Worm (Caenorhabditis elegans) whole organism, L2 larva: ENCODE results near the gene rbd-1.
"Not testable (repeated sequence)": the region's sequence is repeated elsewhere in the genome, so short reads cannot be mapped to it uniquely, and the experiment has no call there.

Experiments used
- C34F6.9 ChIP-seq: fragments of 150-350 bp; optimal IDR thresholded peaks from 2 replicates; lab custom pipeline; 2014; ENCODE audit warnings: missing biosample characterization, missing genetic modification characterization
- R02D3.7 ChIP-seq: fragments of 150-350 bp; optimal IDR thresholded peaks from 2 replicates; lab custom pipeline; 2014; ENCODE audit warnings: missing biosample characterization, missing genetic modification characterization
- ZK546.5 ChIP-seq: sonication (generic microtip); optimal IDR thresholded peaks from 2 replicates; lab custom pipeline; 2017; ENCODE audit warnings: missing biosample characterization, missing genetic modification characterization
- alr-1 ChIP-seq: fragments of 150-350 bp; optimal IDR thresholded peaks from 2 replicates; lab custom pipeline; 2014; ENCODE audit warnings: missing biosample characterization, missing genetic modification characterization
- ama-1 ChIP-seq: fragments of 150-350 bp; optimal IDR thresholded peaks from 2 replicates; lab custom pipeline; 2018; ENCODE audit warnings: inconsistent platforms
- blmp-1 ChIP-seq: sonication (generic microtip); optimal IDR thresholded peaks from 2 replicates; lab custom pipeline; 2017; ENCODE audit warnings: missing genetic modification characterization, mild to moderate bottlenecking, missing compliant biosample characterization, antibody characterized with exemption, moderate library complexity; ENCODE audit not compliant: insufficient read depth
- ceh-16 ChIP-seq: fragments of 150-350 bp; optimal IDR thresholded peaks from 2 replicates; lab custom pipeline; 2014; ENCODE audit warnings: missing biosample characterization, missing genetic modification characterization
- ceh-82 ChIP-seq: fragments of 150-350 bp; optimal IDR thresholded peaks from 2 replicates; lab custom pipeline; 2014; ENCODE audit warnings: missing biosample characterization, missing genetic modification characterization
- crh-2 ChIP-seq: sonication (generic microtip); optimal IDR thresholded peaks from 2 replicates; lab custom pipeline; 2017; ENCODE audit warnings: missing biosample characterization, missing genetic modification characterization
- dmd-4 ChIP-seq: sonication (generic microtip); optimal IDR thresholded peaks from 2 replicates; lab custom pipeline; 2017; ENCODE audit warnings: missing biosample characterization, missing genetic modification characterization
- egl-27 ChIP-seq: sonication (generic microtip); optimal IDR thresholded peaks from 3 replicates; lab custom pipeline; 2017; ENCODE audit warnings: missing biosample characterization, missing genetic modification reagents, missing genetic modification characterization
- elt-1 ChIP-seq: fragments of 150-350 bp; optimal IDR thresholded peaks from 2 replicates; lab custom pipeline; 2014; ENCODE audit warnings: missing biosample characterization, missing genetic modification characterization
- elt-3 ChIP-seq: sonication (generic microtip); optimal IDR thresholded peaks from 2 replicates; lab custom pipeline; 2017; ENCODE audit warnings: missing biosample characterization, missing genetic modification characterization
- fos-1 ChIP-seq: fragments of 150-350 bp; optimal IDR thresholded peaks from 2 replicates; lab custom pipeline; 2014; ENCODE audit warnings: missing biosample characterization, missing genetic modification characterization
- gmeb-1 ChIP-seq: fragments of 150-350 bp; optimal IDR thresholded peaks from 2 replicates; lab custom pipeline; 2014; ENCODE audit warnings: missing biosample characterization, missing genetic modification characterization
- lsy-2 ChIP-seq, 2 experiments: fragments of 150-350 bp in 1 of 2; sonication (generic microtip) in 1 of 2; optimal IDR thresholded peaks; 2 replicates each; lab custom pipeline; 2014 to 2017; ENCODE audit warnings: missing biosample characterization in 2 of 2, missing genetic modification characterization in 2 of 2
- mab-5 ChIP-seq: fragments of 150-350 bp; optimal IDR thresholded peaks from 2 replicates; lab custom pipeline; 2014; ENCODE audit warnings: missing biosample characterization, missing genetic modification characterization
- mbf-1 ChIP-seq: sonication (generic microtip); optimal IDR thresholded peaks from 2 replicates; lab custom pipeline; 2017; ENCODE audit warnings: missing biosample characterization, missing genetic modification characterization
- nhr-10 ChIP-seq: sonication (generic microtip); optimal IDR thresholded peaks from 2 replicates; lab custom pipeline; 2017; ENCODE audit warnings: missing biosample characterization, missing genetic modification characterization
- nhr-11 ChIP-seq: fragments of 150-350 bp; optimal IDR thresholded peaks from 2 replicates; lab custom pipeline; 2014; ENCODE audit warnings: missing biosample characterization, missing genetic modification characterization
- nhr-12 ChIP-seq: fragments of 150-350 bp; optimal IDR thresholded peaks from 2 replicates; lab custom pipeline; 2014; ENCODE audit warnings: missing biosample characterization, missing genetic modification characterization
- nhr-129 ChIP-seq: fragments of 150-350 bp; optimal IDR thresholded peaks from 2 replicates; lab custom pipeline; 2014; ENCODE audit warnings: missing biosample characterization, missing genetic modification characterization
- nhr-21 ChIP-seq: fragments of 150-350 bp; optimal IDR thresholded peaks from 2 replicates; lab custom pipeline; 2014; ENCODE audit warnings: missing biosample characterization, missing genetic modification characterization
- nhr-23 ChIP-seq: fragments of 150-350 bp; optimal IDR thresholded peaks from 2 replicates; lab custom pipeline; 2014; ENCODE audit warnings: missing biosample characterization, missing genetic modification reagents, missing genetic modification characterization
- nhr-6 ChIP-seq: fragments of 150-350 bp; optimal IDR thresholded peaks from 2 replicates; lab custom pipeline; 2014; ENCODE audit warnings: missing biosample characterization, missing genetic modification characterization
- sem-4 ChIP-seq: fragments of 150-350 bp; optimal IDR thresholded peaks from 2 replicates; lab custom pipeline; 2014; ENCODE audit warnings: missing biosample characterization, missing genetic modification reagents, missing genetic modification characterization
- skn-1 ChIP-seq: sonication (generic microtip); optimal IDR thresholded peaks from 2 replicates; lab custom pipeline; 2017; ENCODE audit warnings: missing biosample characterization, missing genetic modification characterization
- sma-3 ChIP-seq: sonication (generic microtip); optimal IDR thresholded peaks from 2 replicates; lab custom pipeline; 2016; ENCODE audit warnings: missing genetic modification reagents, missing genetic modification characterization, missing compliant biosample characterization
- sma-9 ChIP-seq, 2 experiments: fragments of 150-350 bp in 1 of 2; sonication (generic microtip) in 1 of 2; optimal IDR thresholded peaks; 2 replicates each; lab custom pipeline; 2014 to 2016; ENCODE audit warnings: missing genetic modification characterization in 2 of 2, mild to moderate bottlenecking in 1 of 2, missing biosample characterization in 1 of 2, missing compliant biosample characterization in 1 of 2, missing genetic modification reagents in 1 of 2, moderate library complexity in 1 of 2
- unc-39 ChIP-seq: fragments of 150-350 bp; optimal IDR thresholded peaks from 2 replicates; lab custom pipeline; 2014; ENCODE audit warnings: missing biosample characterization, missing genetic modification characterization
- unc-55 ChIP-seq: fragments of 150-350 bp; sonication (generic microtip); optimal IDR thresholded peaks from 3 replicates; lab custom pipeline; 2014; ENCODE audit warnings: missing biosample characterization, missing genetic modification reagents, missing genetic modification characterization
- ztf-1 ChIP-seq: fragments of 200-800 bp; sonication (Bioruptor generic); conservative IDR thresholded peaks from 2 replicates; pipeline ENCODE4 v1.3.6; 2022; ENCODE audit warnings: missing genetic modification characterization, missing compliant biosample characterization
- ztf-4 ChIP-seq: fragments of 150-350 bp; optimal IDR thresholded peaks from 2 replicates; lab custom pipeline; 2014; ENCODE audit warnings: missing biosample characterization, missing genetic modification characterization

Gene rbd-1

ce11 chrIV:12677137-12677536 is 47.6 kb upstream of the rbd-1 start, which contains the start of gene T23B5.6:
Gene T23B5.6, minus strand, starts transcription at chrIV:12677237.
- TF ChIP-seq unc-39 (tag; lab: Kevin White, UChicago); ztf-4 (tag; lab: Kevin White, UChicago); elt-1: not testable (repeated sequence)
- TF ChIP-seq, all 48 proteins: peak for 0; not testable (repeated sequence) for 48

DNA sequence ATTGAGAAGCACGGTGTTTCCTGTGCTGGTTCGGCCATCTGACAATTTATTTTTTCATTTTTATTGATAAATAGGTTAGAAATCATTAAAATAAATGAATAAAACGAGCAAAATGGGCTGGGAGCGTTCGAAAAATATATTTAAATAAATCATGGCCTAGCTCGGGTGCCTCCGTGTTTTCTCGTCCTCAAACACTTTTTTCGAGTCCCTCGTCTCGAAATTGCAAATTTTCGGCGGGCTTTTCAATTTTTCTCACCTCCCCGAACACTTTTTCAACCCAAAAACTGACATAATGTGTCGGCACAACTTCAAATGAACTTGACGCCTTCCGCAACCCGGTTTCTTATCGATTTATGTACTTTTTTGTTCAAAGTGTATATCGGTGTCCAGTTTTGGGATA is 40.4 kb upstream of the rbd-1 start, which contains the start of gene prmt-9:
prmt-9 (minus strand) TSS at position 38 of the 400 bp plus-strand sequence.
- TF ChIP-seq lsy-2 (tag; optimal IDR thresholded peaks at IDR 0.05; lab: Kevin White, UChicago) (peak in 1 of 2 experiments; percentile 5), blmp-1 (tag; lab: Kevin White, UChicago) (no peak), unc-39 (tag; lab: Kevin White, UChicago) (no peak), alr-1 (tag; lab: Kevin White, UChicago) (no peak), C34F6.9 (tag; lab: Kevin White, UChicago) (peak; percentile 9), mab-5 (no peak), gmeb-1 (tag; lab: Kevin White, UChicago) (peak; percentile 27), unc-55 (GFP tag; lab: Kevin White, UChicago) (peak; percentile 19)

DNA sequence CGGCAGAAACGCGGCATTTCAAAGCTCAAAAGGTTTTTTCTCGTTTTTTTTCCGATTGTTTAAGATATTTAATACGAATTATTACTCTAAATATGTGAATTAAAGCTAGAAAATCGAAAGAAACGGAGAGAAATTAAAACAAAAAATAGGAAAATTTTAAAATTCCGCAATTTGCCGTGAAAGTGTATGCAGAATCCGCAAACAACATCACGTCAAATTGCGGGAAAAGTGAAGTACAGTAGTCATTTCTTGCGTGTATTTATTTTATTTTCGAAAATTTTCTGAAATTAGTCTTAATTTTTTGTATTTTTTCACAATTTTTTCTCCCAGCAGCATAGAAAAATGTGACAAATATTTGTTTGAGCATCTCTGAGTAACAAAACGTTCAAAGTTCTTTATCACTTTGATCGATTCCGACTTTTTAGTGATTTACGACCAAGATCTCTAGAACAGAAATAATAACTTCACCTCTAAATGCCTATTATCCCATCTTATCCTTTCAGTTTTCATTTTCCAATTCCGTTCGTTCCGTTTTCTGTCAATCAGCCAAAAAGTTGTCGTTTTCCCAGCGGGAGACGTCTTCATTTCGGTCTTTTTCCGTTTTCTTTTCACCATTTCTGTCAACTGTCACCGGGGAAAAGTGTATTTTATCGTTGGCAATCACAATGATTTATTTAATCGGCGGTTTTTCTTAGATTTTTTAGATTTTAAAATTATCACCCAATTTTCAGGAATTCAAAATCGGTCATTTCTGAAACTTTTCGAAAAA is 39.8 kb upstream of the rbd-1 start:
- no peak for TF ChIP-seq nhr-6 (tag; lab: Kevin White, UChicago)
- no peak for TF ChIP-seq nhr-21
- TF ChIP-seq mab-5, result no peak
- no peak for TF ChIP-seq nhr-11 (tag; lab: Kevin White, UChicago)
- no peak for TF ChIP-seq crh-2
- TF ChIP-seq ztf-4 (tag; lab: Kevin White, UChicago), result no peak
- TF ChIP-seq alr-1 (tag; lab: Kevin White, UChicago), result no peak
- TF ChIP-seq sma-9 (GFP tag; optimal IDR thresholded peaks at IDR 0.05; lab: Kevin White, UChicago), result no peak
- no peak for TF ChIP-seq sma-9 (tag; optimal IDR thresholded peaks at IDR 0.05; lab: Kevin White, UChicago)
- no peak for TF ChIP-seq nhr-23
- TF ChIP-seq egl-27 (tag; lab: Kevin White, UChicago), result no peak
- TF ChIP-seq ztf-1 (GFP tag; lab: Robert Waterston, UW), result no peak
- no peak for TF ChIP-seq elt-3
- TF ChIP-seq ceh-16 (tag; lab: Kevin White, UChicago), result no peak
- TF ChIP-seq ama-1 (lab: Kevin White, UChicago), result no peak
- no peak for TF ChIP-seq unc-55 (GFP tag; lab: Kevin White, UChicago)
- no peak for TF ChIP-seq gmeb-1 (tag; lab: Kevin White, UChicago)

- no peak for TF ChIP-seq nhr-129
- TF ChIP-seq, all 48 proteins: peak for 0
These were observed 39.0 kb upstream of the rbd-1 start for ce11 chrIV:12685827-12686226.

DNA sequence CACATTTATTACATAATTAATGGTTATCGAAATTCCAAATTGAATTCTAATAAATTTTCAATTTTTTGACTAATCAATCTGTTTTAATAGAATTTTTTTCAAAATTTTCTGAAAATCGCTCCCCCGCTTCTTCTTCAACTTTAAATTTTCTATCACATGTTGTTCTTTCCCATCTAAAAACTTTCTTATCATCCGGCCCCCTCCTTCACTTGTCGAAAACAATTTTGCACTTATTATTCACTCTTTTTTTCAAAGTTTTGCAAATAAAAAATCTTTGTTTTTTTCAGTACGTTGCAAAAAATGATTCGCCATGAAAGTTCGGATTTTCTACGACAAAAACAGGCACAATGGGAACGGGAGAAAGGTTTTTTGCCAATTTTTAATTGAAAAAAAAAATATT is 36.4 kb upstream of the rbd-1 start, which contains the start of gene T23B5.3:
T23B5.3 (plus strand) TSS at position 301 of the 400 bp plus-strand sequence.
- no peak for TF ChIP-seq elt-1
- TF ChIP-seq ZK546.5 (tag; lab: Kevin White, UChicago), result no peak
- no peak for TF ChIP-seq mab-5
- TF ChIP-seq fos-1 (tag; lab: Kevin White, UChicago), result no peak
- no peak for TF ChIP-seq mbf-1 (tag; lab: Kevin White, UChicago)
- TF ChIP-seq ztf-4 (tag; lab: Kevin White, UChicago), result no peak
- TF ChIP-seq sem-4 (tag; lab: Kevin White, UChicago), result no peak
- no peak for TF ChIP-seq nhr-12 (tag; lab: Kevin White, UChicago)
- TF ChIP-seq sma-3 (GFP tag; lab: Kevin White, UChicago), result no peak
- TF ChIP-seq ceh-82, result no peak
- no peak for TF ChIP-seq dmd-4 (tag; lab: Kevin White, UChicago)
- TF ChIP-seq nhr-10 (tag; lab: Kevin White, UChicago), result no peak
- TF ChIP-seq gmeb-1 (tag; lab: Kevin White, UChicago), result no peak
- no peak for TF ChIP-seq unc-55 (GFP tag; lab: Kevin White, UChicago)
- no peak for TF ChIP-seq nhr-21
- no peak for TF ChIP-seq R02D3.7 (tag; lab: Kevin White, UChicago)
- TF ChIP-seq skn-1 (tag; lab: Kevin White, UChicago), result no peak
